Fruit fly (Drosophila melanogaster) whole organism, embryonic: Measurements from ENCODE around the gene CG34028.

Experiments
- CG10147 ChIP-seq: fragments of 200-800 bp; sonication (Bioruptor generic); optimal IDR thresholded peaks from 2 replicates; lab custom pipeline; 2019; ENCODE audit warnings: missing biosample characterization, mild to moderate bottlenecking, missing genetic modification characterization, moderate library complexity
- CG1024 ChIP-seq: fragments of 200-800 bp; sonication (Bioruptor generic); IDR thresholded peaks from 2 replicates; pipeline ENCODE4 v1.3.6; 2022; ENCODE audit warnings: missing biosample characterization, missing genetic modification characterization
- CG10267 ChIP-seq: fragments of 200-800 bp; sonication (Bioruptor generic); optimal IDR thresholded peaks from 2 replicates; lab custom pipeline; 2018; ENCODE audit warnings: missing biosample characterization, mild to moderate bottlenecking, missing genetic modification characterization, moderate library complexity
- CG10431 ChIP-seq: fragments of 200-800 bp; sonication (Bioruptor generic); optimal IDR thresholded peaks from 3 replicates; lab custom pipeline; 2018; ENCODE audit warnings: missing biosample characterization, mild to moderate bottlenecking, missing genetic modification characterization
- CG11504 ChIP-seq: fragments of 200-800 bp; sonication (Bioruptor generic); optimal IDR thresholded peaks from 3 replicates; lab custom pipeline; 2019; ENCODE audit warnings: missing biosample characterization, mild to moderate bottlenecking, missing genetic modification characterization, moderate library complexity
- CG12071 ChIP-seq: fragments of 200-800 bp; sonication (Bioruptor generic); optimal IDR thresholded peaks from 3 replicates; lab custom pipeline; 2018; ENCODE audit warnings: missing biosample characterization, mild to moderate bottlenecking, missing genetic modification characterization
- CG13287 ChIP-seq: fragments of 200-800 bp; sonication (Bioruptor generic); IDR thresholded peaks from 2 replicates; pipeline ENCODE4 v1.3.6; 2022; ENCODE audit warnings: missing biosample characterization, missing genetic modification characterization; ENCODE audit not compliant: partially characterized antibody
- CG15696 ChIP-seq: fragments of 200-800 bp; sonication (Bioruptor generic); optimal IDR thresholded peaks from 2 replicates; lab custom pipeline; 2019; ENCODE audit warnings: missing biosample characterization, mild to moderate bottlenecking, missing genetic modification characterization, moderate library complexity
- CG16813 ChIP-seq: fragments of 200-800 bp; sonication (Bioruptor generic); IDR thresholded peaks from 3 replicates; pipeline ENCODE4 v1.3.6; 2022; ENCODE audit warnings: missing biosample characterization, missing genetic modification characterization; ENCODE audit not compliant: partially characterized antibody
- CG17612 ChIP-seq: fragments of 200-800 bp; sonication (Bioruptor generic); IDR thresholded peaks from 2 replicates; pipeline ENCODE4 v1.3.6; 2022; ENCODE audit warnings: missing biosample characterization, missing genetic modification characterization
- CG2678 ChIP-seq: fragments of 200-800 bp; sonication (Bioruptor generic); optimal IDR thresholded peaks from 3 replicates; lab custom pipeline; 2019; ENCODE audit warnings: missing biosample characterization, mild to moderate bottlenecking, missing genetic modification characterization, moderate library complexity
- CG31365 ChIP-seq: fragments of 200-800 bp; sonication (Bioruptor generic); optimal IDR thresholded peaks from 2 replicates; lab custom pipeline; 2018; ENCODE audit warnings: missing biosample characterization, mild to moderate bottlenecking, missing genetic modification characterization
- CG34376 ChIP-seq: fragments of 200-800 bp; sonication (Bioruptor generic); optimal IDR thresholded peaks from 2 replicates; lab custom pipeline; 2018; ENCODE audit warnings: missing biosample characterization, mild to moderate bottlenecking, missing genetic modification characterization
- CG3995 ChIP-seq: fragments of 200-800 bp; sonication (Bioruptor generic); optimal IDR thresholded peaks from 3 replicates; lab custom pipeline; 2016; ENCODE audit warnings: missing biosample characterization, missing genetic modification characterization
- CG5180 ChIP-seq: fragments of 200-800 bp; sonication (Bioruptor generic); optimal IDR thresholded peaks from 3 replicates; lab custom pipeline; 2017; ENCODE audit warnings: missing biosample characterization, missing genetic modification characterization, mild to moderate bottlenecking, moderate library complexity, missing genetic modification reagents
- CG7987 ChIP-seq: fragments of 200-800 bp; sonication (Bioruptor generic); optimal IDR thresholded peaks from 2 replicates; lab custom pipeline; 2018; ENCODE audit warnings: missing biosample characterization, mild to moderate bottlenecking, missing genetic modification characterization, moderate library complexity
- CG8290 ChIP-seq, 3 experiments: fragments of 200-800 bp; sonication (Bioruptor generic); optimal IDR thresholded peaks; 2 replicates each; lab custom pipeline; 2016 to 2019; ENCODE audit warnings: missing biosample characterization in 3 of 3, missing genetic modification characterization in 3 of 3, mild to moderate bottlenecking in 2 of 3, moderate library complexity in 1 of 3
- CG8924 ChIP-seq: fragments of 200-800 bp; optimal IDR thresholded peaks from 3 replicates; lab custom pipeline; 2019; ENCODE audit warnings: missing biosample characterization, mild to moderate bottlenecking, missing genetic modification characterization, moderate library complexity
- CG9727 ChIP-seq: fragments of 200-800 bp; sonication (Bioruptor generic); optimal IDR thresholded peaks from 3 replicates; lab custom pipeline; 2017; ENCODE audit warnings: missing biosample characterization, mild to moderate bottlenecking, missing genetic modification characterization
- CTCF ChIP-seq: fragments of 200-800 bp; sonication (Bioruptor generic); optimal IDR thresholded peaks from 2 replicates; lab custom pipeline; 2017; ENCODE audit warnings: missing biosample characterization, mild to moderate bottlenecking, missing genetic modification characterization, moderate library complexity
- CrebB ChIP-seq: fragments of 200-800 bp; sonication (Bioruptor generic); optimal IDR thresholded peaks from 3 replicates; lab custom pipeline; 2018; ENCODE audit warnings: missing biosample characterization, mild to moderate bottlenecking, missing genetic modification characterization
- D19B ChIP-seq: fragments of 200-800 bp; sonication (Bioruptor generic); optimal IDR thresholded peaks from 2 replicates; lab custom pipeline; 2017; ENCODE audit warnings: missing biosample characterization, mild to moderate bottlenecking, missing genetic modification characterization
- Dref ChIP-seq: fragments of 200-800 bp; sonication (Bioruptor generic); IDR thresholded peaks from 2 replicates; pipeline ENCODE4 v1.3.6; 2022; ENCODE audit warnings: missing biosample characterization, missing genetic modification characterization
- Ets97D ChIP-seq: fragments of 200-800 bp; sonication (Bioruptor generic); optimal IDR thresholded peaks from 3 replicates; lab custom pipeline; 2016; ENCODE audit warnings: missing biosample characterization, missing genetic modification characterization
- Fer1 ChIP-seq: fragments of 200-800 bp; sonication (Bioruptor generic); optimal IDR thresholded peaks from 2 replicates; lab custom pipeline; 2017; ENCODE audit warnings: missing biosample characterization, mild to moderate bottlenecking, missing genetic modification characterization
- Fer3 ChIP-seq: fragments of 200-800 bp; sonication (Bioruptor generic); optimal IDR thresholded peaks from 2 replicates; lab custom pipeline; 2018; ENCODE audit warnings: missing biosample characterization, mild to moderate bottlenecking, missing genetic modification characterization, moderate library complexity
- HLH4C ChIP-seq: fragments of 200-800 bp; sonication (Bioruptor generic); IDR thresholded peaks from 3 replicates; pipeline ENCODE4 v1.3.6; 2022; ENCODE audit warnings: missing biosample characterization, missing genetic modification characterization; ENCODE audit not compliant: partially characterized antibody
- Hmr ChIP-seq: fragments of 200-800 bp; sonication (Bioruptor generic); optimal IDR thresholded peaks from 3 replicates; lab custom pipeline; 2017; ENCODE audit warnings: mild to moderate bottlenecking, missing biosample characterization, missing genetic modification reagents, missing genetic modification characterization
- MESR4 ChIP-seq: fragments of 200-800 bp; sonication (Bioruptor generic); optimal IDR thresholded peaks from 2 replicates; lab custom pipeline; 2018; ENCODE audit warnings: missing biosample characterization, mild to moderate bottlenecking, missing genetic modification characterization, moderate library complexity
- Myb ChIP-seq: fragments of 200-800 bp; sonication (Bioruptor generic); optimal IDR thresholded peaks from 2 replicates; lab custom pipeline; 2016; ENCODE audit warnings: missing biosample characterization, missing genetic modification characterization
- Nf-YC ChIP-seq: fragments of 200-800 bp; optimal IDR thresholded peaks from 3 replicates; lab custom pipeline; 2019; ENCODE audit warnings: missing biosample characterization, mild to moderate bottlenecking, missing genetic modification characterization, moderate library complexity
- Side ChIP-seq: fragments of 200-800 bp; sonication (Bioruptor generic); optimal IDR thresholded peaks from 2 replicates; lab custom pipeline; 2016; ENCODE audit warnings: missing biosample characterization, missing genetic modification characterization
- Sry-δ ChIP-seq: fragments of 200-800 bp; sonication (Bioruptor generic); optimal IDR thresholded peaks from 2 replicates; lab custom pipeline; 2016; ENCODE audit warnings: missing biosample characterization, missing genetic modification characterization
- Trl ChIP-seq, 3 experiments: fragments of >200 bp in 2 of 3; fragments of 200-800 bp in 1 of 3; sonication (Bioruptor generic) in 1 of 3; optimal IDR thresholded peaks; 2 replicates in 1 of 3; 3 replicates in 2 of 3; lab custom pipeline; 2016 to 2017; ENCODE audit warnings: missing biosample characterization in 1 of 3, missing genetic modification characterization in 1 of 3
- az2 ChIP-seq: fragments of 200-800 bp; sonication (Bioruptor generic); optimal IDR thresholded peaks from 3 replicates; lab custom pipeline; 2016; ENCODE audit warnings: missing biosample characterization, missing genetic modification characterization
- cad ChIP-seq: fragments of >200 bp; optimal IDR thresholded peaks from 2 replicates; lab custom pipeline; 2017; ENCODE audit warnings: missing biosample characterization, missing genetic modification characterization
- chinmo ChIP-seq: fragments of 200-800 bp; sonication (Bioruptor generic); IDR thresholded peaks from 4 replicates; pipeline ENCODE4 v1.3.6; 2022; ENCODE audit warnings: missing biosample characterization, missing genetic modification characterization; ENCODE audit not compliant: partially characterized antibody
- ems ChIP-seq: fragments of 200-800 bp; sonication (Bioruptor generic); optimal IDR thresholded peaks from 3 replicates; lab custom pipeline; 2016; ENCODE audit warnings: missing biosample characterization, missing genetic modification characterization
- exex ChIP-seq: fragments of 200-800 bp; sonication (Bioruptor generic); optimal IDR thresholded peaks from 4 replicates; lab custom pipeline; 2018; ENCODE audit warnings: missing biosample characterization, mild to moderate bottlenecking, missing genetic modification characterization, moderate library complexity
- ftz-f1 ChIP-seq: fragments of 200-800 bp; sonication (Bioruptor generic); optimal IDR thresholded peaks from 2 replicates; lab custom pipeline; 2016; ENCODE audit warnings: missing biosample characterization, missing genetic modification characterization
- gem ChIP-seq: fragments of 200-800 bp; sonication (Bioruptor generic); optimal IDR thresholded peaks from 2 replicates; lab custom pipeline; 2019; ENCODE audit warnings: missing biosample characterization, mild to moderate bottlenecking, missing genetic modification characterization, moderate library complexity
- gro ChIP-seq: fragments of 200-800 bp; sonication (Bioruptor generic); optimal IDR thresholded peaks from 2 replicates; lab custom pipeline; 2016; ENCODE audit warnings: missing biosample characterization, missing genetic modification characterization
- lola ChIP-seq, 3 experiments: fragments of >200 bp in 2 of 3; fragments of 200-800 bp in 1 of 3; sonication (Bioruptor generic) in 1 of 3; optimal IDR thresholded peaks; 2 replicates each; lab custom pipeline; 2017 to 2019; ENCODE audit warnings: missing biosample characterization in 3 of 3, missing genetic modification characterization in 3 of 3, mild to moderate bottlenecking in 1 of 3, moderate library complexity in 1 of 3
- luna ChIP-seq: fragments of 200-800 bp; sonication (Bioruptor generic); optimal IDR thresholded peaks from 2 replicates; lab custom pipeline; 2016; ENCODE audit warnings: missing biosample characterization, missing genetic modification characterization
- onecut ChIP-seq: fragments of 200-800 bp; sonication (Bioruptor generic); IDR thresholded peaks from 2 replicates; pipeline ENCODE4 v1.3.6; 2022; ENCODE audit warnings: missing biosample characterization, missing genetic modification characterization
- pita ChIP-seq: fragments of 200-800 bp; sonication (Bioruptor generic); optimal IDR thresholded peaks from 2 replicates; lab custom pipeline; 2017; ENCODE audit warnings: missing biosample characterization, mild to moderate bottlenecking, missing genetic modification characterization
- repo ChIP-seq: fragments of 200-800 bp; sonication (Bioruptor generic); optimal IDR thresholded peaks from 2 replicates; lab custom pipeline; 2016; ENCODE audit warnings: missing biosample characterization, missing genetic modification characterization
- scrt ChIP-seq: fragments of 200-800 bp; sonication (Bioruptor generic); optimal IDR thresholded peaks from 2 replicates; lab custom pipeline; 2018; ENCODE audit warnings: missing biosample characterization, mild to moderate bottlenecking, missing genetic modification characterization, moderate library complexity
- shn ChIP-seq: fragments of 200-800 bp; sonication (Bioruptor generic); optimal IDR thresholded peaks from 3 replicates; lab custom pipeline; 2016; ENCODE audit warnings: missing biosample characterization, missing genetic modification characterization
- vfl ChIP-seq: fragments of 200-800 bp; sonication (Bioruptor generic); optimal IDR thresholded peaks from 2 replicates; lab custom pipeline; 2016; ENCODE audit warnings: missing biosample characterization, missing genetic modification characterization

Gene CG34028

dm6 chrX:9502286-9502685 is 9.0 kb upstream of the CG34028 start:
- TF ChIP-seq CG3995 (GFP tag; lab: Kevin White, UChicago) (peak; percentile 30), CrebB (tag; lab: Kevin White, UChicago) (no peak), HLH4C (GFP tag; lab: Robert Waterston, UW) (no peak), exex (tag; lab: Kevin White, UChicago) (no peak), scrt (GFP tag; lab: Kevin White, UChicago) (peak; percentile 17), CG15696 (no peak), Hmr (GFP tag; lab: Kevin White, UChicago) (peak; percentile 36), chinmo (GFP tag; lab: Robert Waterston, UW) (0 out of 4 replicates have a peak, but pooled peaks have one; percentile 43), CTCF (peak; percentile 78), onecut (GFP tag; lab: Robert Waterston, UW) (peak; percentile 47; the same call in 1 of the 2 replicates), Trl (optimal IDR thresholded peaks at IDR 0.05; lab: Kevin White, UChicago) (no peak), Trl (GFP tag; optimal IDR thresholded peaks at IDR 0.05; lab: Kevin White, UChicago) (no peak), Myb (GFP tag; lab: Kevin White, UChicago) (peak; percentile 90), Dref (GFP tag; lab: Robert Waterston, UW) (no peak), pita (GFP tag; lab: Kevin White, UChicago) (peak; percentile 40), CG16813 (GFP tag; lab: Robert Waterston, UW) (no peak), CG34376 (GFP tag; lab: Kevin White, UChicago) (peak; percentile 4), CG2678 (tag; lab: Kevin White, UChicago) (no peak), CG13287 (peak; percentile 29; the same call in 1 of the 2 replicates), luna (GFP tag; lab: Kevin White, UChicago) (no peak), CG5180 (GFP tag; lab: Kevin White, UChicago) (peak; percentile 33), CG31365 (tag; lab: Kevin White, UChicago) (peak; percentile 7), Fer1 (GFP tag; lab: Kevin White, UChicago) (peak; percentile 53), Ets97D (peak; percentile 54)

dm6 chrX:9520175-9520574 is 8.9 kb downstream of the CG34028 start:
- TF ChIP-seq cad (GFP tag; lab: Kevin White, UChicago) (no peak), vfl (GFP tag; lab: Kevin White, UChicago) (no peak), lola (GFP tag; optimal IDR thresholded peaks at IDR 0.05; lab: Kevin White, UChicago) (no peak), CG11504 (tag; lab: Kevin White, UChicago) (peak; percentile 62), CG12071 (no peak), CG8924 (tag; lab: Kevin White, UChicago) (peak; percentile 25), Hmr (GFP tag; lab: Kevin White, UChicago) (peak; percentile 47), CG9727 (peak; percentile 6), Side (GFP tag; lab: Kevin White, UChicago) (no peak), CG7987 (GFP tag; lab: Kevin White, UChicago) (no peak), Sry-δ (GFP tag; lab: Kevin White, UChicago) (no peak), MESR4 (GFP tag; lab: Kevin White, UChicago) (no peak), D19B (GFP tag; lab: Kevin White, UChicago) (no peak), gem (peak; percentile 54), ftz-f1 (GFP tag; lab: Kevin White, UChicago) (no peak), CG10147 (GFP tag; lab: Kevin White, UChicago) (peak; percentile 10), CG17612 (GFP tag; lab: Robert Waterston, UW) (no peak), CG8290 (GFP tag; optimal IDR thresholded peaks at IDR 0.05; lab: Kevin White, UChicago) (no peak), CG8290 (tag; optimal IDR thresholded peaks at IDR 0.05; lab: Kevin White, UChicago) (no peak), Fer3 (tag; lab: Kevin White, UChicago) (peak; percentile 29), ems (GFP tag; lab: Kevin White, UChicago) (no peak), CG1024 (GFP tag; lab: Robert Waterston, UW) (no peak), shn (GFP tag; lab: Kevin White, UChicago) (no peak), Nf-YC (tag; lab: Kevin White, UChicago) (peak; percentile 8), az2 (no peak), CG10431 (no peak), repo (GFP tag; lab: Kevin White, UChicago) (no peak), gro (no peak), CG10267 (tag; lab: Kevin White, UChicago) (no peak)
